Fruit fly (Drosophila melanogaster): ENCODE results near the gene Mms19.

- TF ChIP-seq CG8478 (optimal IDR thresholded peaks at IDR 0.05) (no peak), usp (GFP tag; optimal IDR thresholded peaks at IDR 0.05) (no peak), Dll (optimal IDR thresholded peaks at IDR 0.05) (no peak)
Measured at dm6 chr3R:5199581-5199980, 32.8 kb upstream of the Mms19 start.
